Fruit fly (Drosophila melanogaster): ENCODE data around the gene pont.

- TF ChIP-seq Jra (GFP tag; optimal IDR thresholded peaks at IDR 0.05) (no peak), usp (GFP tag; optimal IDR thresholded peaks at IDR 0.05) (no peak), Vsx2 (GFP tag; optimal IDR thresholded peaks at IDR 0.05; ENCODE audit: partially characterized antibody) (no peak), brk (GFP tag; optimal IDR thresholded peaks at IDR 0.05) (no peak), br (GFP tag; optimal IDR thresholded peaks at IDR 0.05) (no peak), h (GFP tag; optimal IDR thresholded peaks at IDR 0.05) (no peak), Mio (GFP tag; optimal IDR thresholded peaks at IDR 0.05) (no peak), tai (GFP tag; optimal IDR thresholded peaks at IDR 0.05) (no peak), ey (GFP tag; optimal IDR thresholded peaks at IDR 0.05) (no peak), GATAd (GFP tag; optimal IDR thresholded peaks at IDR 0.05) (no peak), pan (optimal IDR thresholded peaks at IDR 0.05) (no peak), Abd-B (GFP tag; optimal IDR thresholded peaks at IDR 0.05) (no peak), N (GFP tag; optimal IDR thresholded peaks at IDR 0.05) (no peak)
Observed at dm6 chr3R:10284169-10284568, 22.2 kb downstream of the pont start.

Data from whole organism, wandering third instar larva.